Worm (Caenorhabditis elegans) whole organism, L2 larva: ENCODE results near the gene F35E12.9.
A peak's percentile ranks its signal among the peaks of the same experiment; 100 is the strongest.

Experiments used
- F13H6.1 ChIP-seq: sonication (generic microtip); optimal IDR thresholded peaks from 2 replicates; lab custom pipeline; 2016; ENCODE audit warnings: missing genetic modification characterization, missing compliant biosample characterization
- alr-1 ChIP-seq: fragments of 150-350 bp; optimal IDR thresholded peaks from 2 replicates; lab custom pipeline; 2014; ENCODE audit warnings: missing biosample characterization, missing genetic modification characterization
- blmp-1 ChIP-seq: sonication (generic microtip); optimal IDR thresholded peaks from 2 replicates; lab custom pipeline; 2017; ENCODE audit warnings: missing genetic modification characterization, mild to moderate bottlenecking, missing compliant biosample characterization, antibody characterized with exemption, moderate library complexity; ENCODE audit not compliant: insufficient read depth
- crh-2 ChIP-seq: sonication (generic microtip); optimal IDR thresholded peaks from 2 replicates; lab custom pipeline; 2017; ENCODE audit warnings: missing biosample characterization, missing genetic modification characterization
- elt-1 ChIP-seq: fragments of 150-350 bp; optimal IDR thresholded peaks from 2 replicates; lab custom pipeline; 2014; ENCODE audit warnings: missing biosample characterization, missing genetic modification characterization
- lin-13 ChIP-seq: fragments of 150-350 bp; optimal IDR thresholded peaks from 2 replicates; lab custom pipeline; 2014; ENCODE audit warnings: missing biosample characterization, missing genetic modification reagents, missing genetic modification characterization
- nhr-129 ChIP-seq: fragments of 150-350 bp; optimal IDR thresholded peaks from 2 replicates; lab custom pipeline; 2014; ENCODE audit warnings: missing biosample characterization, missing genetic modification characterization
- nhr-21 ChIP-seq: fragments of 150-350 bp; optimal IDR thresholded peaks from 2 replicates; lab custom pipeline; 2014; ENCODE audit warnings: missing biosample characterization, missing genetic modification characterization
- nhr-25 ChIP-seq: fragments of 150-350 bp; sonication (generic microtip); optimal IDR thresholded peaks from 3 replicates; lab custom pipeline; 2014; ENCODE audit warnings: missing biosample characterization, missing genetic modification characterization
- sem-4 ChIP-seq: fragments of 150-350 bp; optimal IDR thresholded peaks from 2 replicates; lab custom pipeline; 2014; ENCODE audit warnings: missing biosample characterization, missing genetic modification reagents, missing genetic modification characterization
- skn-1 ChIP-seq: sonication (generic microtip); optimal IDR thresholded peaks from 2 replicates; lab custom pipeline; 2017; ENCODE audit warnings: missing biosample characterization, missing genetic modification characterization

F35E12.9 gene

DNA sequence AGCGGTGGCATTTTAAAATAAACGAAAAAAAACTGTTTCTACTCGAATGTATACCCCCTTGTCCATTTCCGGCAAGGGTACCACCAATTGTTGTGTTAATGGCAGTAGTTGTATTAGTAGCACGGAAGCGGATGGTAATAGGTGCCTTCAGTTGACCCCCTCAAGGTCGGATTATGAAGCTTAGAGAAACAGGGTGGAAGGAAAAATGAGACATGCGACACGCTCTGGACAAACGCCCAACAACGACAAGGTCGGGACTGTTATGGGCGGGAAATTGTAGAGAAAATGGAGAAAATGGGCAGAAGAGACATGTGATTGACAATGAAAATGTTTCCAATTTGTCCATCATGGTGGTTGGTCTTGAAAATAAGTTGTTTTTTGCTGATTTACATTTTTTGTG is 41.0 kb downstream of the F35E12.9 start, which contains the start of gene T01D3.3:
T01D3.3 (plus strand) TSS at position 312 of the 400 bp plus-strand sequence.
- TF ChIP-seq sem-4 (tag; lab: Kevin White, UChicago) (peak; percentile 37), nhr-25 (tag; lab: Kevin White, UChicago) (peak; percentile 91), nhr-21 (no peak), nhr-129 (tag; lab: Kevin White, UChicago) (peak; percentile 74), lin-13 (GFP tag; lab: Kevin White, UChicago) (no peak)
- TF ChIP-seq, all 48 proteins: peak for 3

DNA sequence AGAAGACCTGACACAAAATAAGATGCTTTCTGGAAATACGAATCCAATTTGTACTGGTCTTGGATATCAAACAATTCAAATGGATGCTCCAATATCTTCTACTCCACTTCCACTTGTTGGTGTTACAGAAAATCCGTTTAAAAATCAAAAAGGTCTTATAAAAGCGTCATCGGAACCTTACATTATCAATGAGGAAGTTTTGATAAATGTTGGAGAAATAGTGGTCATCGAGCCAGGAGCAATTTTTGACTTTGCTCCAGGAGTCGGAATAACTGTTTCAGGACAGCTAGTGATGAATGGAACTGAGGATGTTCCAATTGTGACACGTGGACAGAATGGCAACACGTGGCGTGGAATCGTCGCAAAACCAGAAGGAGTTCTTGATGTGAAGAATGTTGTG is 50.8 kb downstream of the F35E12.9 start:
- TF ChIP-seq elt-1 (tag; lab: Kevin White, UChicago) = no peak
- no peak for TF ChIP-seq sem-4 (tag; lab: Kevin White, UChicago)
- no peak for TF ChIP-seq blmp-1 (tag; lab: Kevin White, UChicago)
- no peak for TF ChIP-seq crh-2 (tag; lab: Kevin White, UChicago)
- TF ChIP-seq alr-1 = no peak
- TF ChIP-seq skn-1 = no peak
- no peak for TF ChIP-seq F13H6.1 (tag; lab: Kevin White, UChicago)
